Worm (Caenorhabditis elegans) whole organism, late embryonic: ENCODE data around the gene srh-45.

ENCODE experiments used
- ceh-45 ChIP-seq: fragments of 200-800 bp; sonication (Bioruptor generic); IDR thresholded peaks from 2 replicates; pipeline ENCODE4 v1.3.6; 2022; ENCODE audit warnings: missing genetic modification reagents, missing genetic modification characterization, missing compliant biosample characterization
- gmeb-2 ChIP-seq: sonication (generic microtip); optimal IDR thresholded peaks from 2 replicates; lab custom pipeline; 2016; ENCODE audit warnings: missing genetic modification characterization, inconsistent platforms, missing compliant biosample characterization
- hlh-8 ChIP-seq: sonication (generic microtip); optimal IDR thresholded peaks from 2 replicates; lab custom pipeline; 2016; ENCODE audit warnings: missing genotype, missing genetic modification characterization, missing compliant biosample characterization
- nfya-1 ChIP-seq: sonication (generic microtip); optimal IDR thresholded peaks from 2 replicates; lab custom pipeline; 2017; ENCODE audit warnings: missing genetic modification characterization, mild to moderate bottlenecking, missing compliant biosample characterization, antibody characterized with exemption, moderate library complexity
- nhr-11 ChIP-seq: fragments of 150-350 bp; optimal IDR thresholded peaks from 2 replicates; lab custom pipeline; 2014; ENCODE audit warnings: missing biosample characterization, missing genetic modification characterization
- pha-4 ChIP-seq: fragments of 150-350 bp; optimal IDR thresholded peaks from 2 replicates; lab custom pipeline; 2018; ENCODE audit warnings: missing biosample characterization, missing genetic modification reagents, missing genetic modification characterization
- syd-9 ChIP-seq: sonication (generic microtip); optimal IDR thresholded peaks from 2 replicates; lab custom pipeline; 2016; ENCODE audit warnings: mild to moderate bottlenecking, missing genetic modification characterization, moderate library complexity, missing compliant biosample characterization

ce11 chrV:11336877-11337276 is 32.1 kb upstream of the srh-45 start:
- TF ChIP-seq hlh-8 (tag; lab: Kevin White, UChicago): no peak
- no peak for TF ChIP-seq pha-4 (tag; lab: Kevin White, UChicago)
- no peak for TF ChIP-seq nhr-11 (tag; lab: Kevin White, UChicago)
- TF ChIP-seq gmeb-2 (tag; lab: Kevin White, UChicago): no peak
- no peak for TF ChIP-seq syd-9 (tag; lab: Kevin White, UChicago)
- TF ChIP-seq nfya-1: no peak
- no peak for TF ChIP-seq ceh-45 (GFP tag; lab: Robert Waterston, UW)
